Worm (Caenorhabditis elegans) whole organism, early embryonic: Measurements from ENCODE around the gene lgc-50.

Experiments used
- B0310.2 ChIP-seq: sonication (generic microtip); optimal IDR thresholded peaks from 2 replicates; lab custom pipeline; 2016; ENCODE audit warnings: mild to moderate bottlenecking, missing genetic modification characterization, missing compliant biosample characterization
- F13C5.2 ChIP-seq: sonication (generic microtip); optimal IDR thresholded peaks from 2 replicates; lab custom pipeline; 2017; ENCODE audit warnings: mild to moderate bottlenecking, missing genetic modification characterization, inconsistent platforms, missing compliant biosample characterization
- aly-1 ChIP-seq: sonication (generic microtip); optimal IDR thresholded peaks from 2 replicates; lab custom pipeline; 2016; ENCODE audit warnings: missing genetic modification characterization, missing compliant biosample characterization
- ama-1 ChIP-seq: fragments of 150-350 bp; optimal IDR thresholded peaks from 2 replicates; lab custom pipeline; 2014
- ceh-13 ChIP-seq: fragments of 200-800 bp; sonication (Bioruptor generic); optimal IDR thresholded peaks from 2 replicates; lab custom pipeline; 2018; ENCODE audit warnings: mild to moderate bottlenecking, missing genetic modification characterization, missing compliant biosample characterization
- ceh-36 ChIP-seq: sonication (generic microtip); optimal IDR thresholded peaks from 2 replicates; lab custom pipeline; 2016; ENCODE audit warnings: missing genetic modification characterization, inconsistent platforms, missing compliant biosample characterization
- flt-1 ChIP-seq: fragments of 200-800 bp; sonication (Bioruptor generic); IDR thresholded peaks from 2 replicates; pipeline ENCODE4 v1.3.6; 2022; ENCODE audit warnings: missing genetic modification characterization, missing compliant biosample characterization
- hmbx-1 ChIP-seq: sonication (generic microtip); optimal IDR thresholded peaks from 2 replicates; lab custom pipeline; 2016; ENCODE audit warnings: mild to moderate bottlenecking, missing genetic modification characterization, missing compliant biosample characterization
- hmg-4 ChIP-seq: fragments of 200-800 bp; sonication (Bioruptor generic); optimal IDR thresholded peaks from 2 replicates; lab custom pipeline; 2018; ENCODE audit warnings: mild to moderate bottlenecking, missing genetic modification characterization, missing compliant biosample characterization
- hnd-1 ChIP-seq: sonication (generic microtip); optimal IDR thresholded peaks from 2 replicates; lab custom pipeline; 2016; ENCODE audit warnings: missing genetic modification characterization, missing compliant biosample characterization
- pes-1 ChIP-seq: fragments of 200-800 bp; sonication (Bioruptor generic); IDR thresholded peaks from 2 replicates; pipeline ENCODE4 v1.3.6; 2022; ENCODE audit warnings: missing genetic modification reagents, missing genetic modification characterization, missing compliant biosample characterization
- tbx-11 ChIP-seq: fragments of 200-800 bp; sonication (Bioruptor generic); IDR thresholded peaks from 2 replicates; pipeline ENCODE4 v1.3.6; 2022; ENCODE audit warnings: missing genetic modification characterization, missing compliant biosample characterization
- tra-4 ChIP-seq: sonication (generic microtip); optimal IDR thresholded peaks from 2 replicates; lab custom pipeline; 2017; ENCODE audit warnings: missing genetic modification characterization, missing compliant biosample characterization

DNA sequence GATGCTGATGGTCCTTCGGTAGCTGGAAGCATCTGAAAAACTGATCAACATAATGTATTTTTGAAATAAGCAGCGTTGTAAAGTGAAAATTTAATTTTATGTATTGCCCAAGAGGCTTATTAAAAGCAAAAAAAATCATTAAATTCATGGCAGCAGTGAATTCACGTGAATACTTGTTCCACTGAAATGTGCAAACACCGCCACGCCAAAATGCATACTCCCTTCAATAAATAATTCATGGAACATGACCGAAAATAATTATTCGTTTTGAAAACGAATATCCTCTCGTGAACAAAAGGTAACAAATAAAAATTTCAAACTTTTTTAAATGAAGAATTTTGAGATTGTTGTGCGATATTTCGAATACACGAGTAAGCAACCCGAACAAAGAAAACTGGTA, 37.9 kb downstream of the lgc-50 start, which contains the start of gene F08F8.10:
- no peak for TF ChIP-seq F13C5.2 (tag; lab: Kevin White, UChicago)
- TF ChIP-seq ama-1 (lab: Kevin White, UChicago) = no peak
- no peak for TF ChIP-seq hmg-4 (GFP tag; lab: Kevin White, UChicago)
- TF ChIP-seq tbx-11 (GFP tag; lab: Robert Waterston, UW) = no peak
- TF ChIP-seq aly-1 = no peak
- TF ChIP-seq pes-1 (GFP tag; lab: Robert Waterston, UW) = no peak
- no peak for TF ChIP-seq flt-1
- TF ChIP-seq tra-4 = no peak
- no peak for TF ChIP-seq ceh-36
- no peak for TF ChIP-seq hnd-1
- TF ChIP-seq hmbx-1 (tag; lab: Kevin White, UChicago) = no peak
- TF ChIP-seq B0310.2 (tag; lab: Kevin White, UChicago) = no peak
- TF ChIP-seq ceh-13 (GFP tag; lab: Kevin White, UChicago) = no peak
